Worm (Caenorhabditis elegans): ENCODE data around the gene msp-79.

The msp-79 gene

ce11 chrIV:9761751-9762150, 5.2 kb downstream of the msp-79 start:
- peak; percentile 67 for TF ChIP-seq hlh-30 (tag; optimal IDR thresholded peaks at IDR 0.05; ENCODE audit: insufficient read depth)
- TF ChIP-seq aha-1 (tag): peak; percentile 46
- TF ChIP-seq nhr-237 (tag; optimal IDR thresholded peaks at IDR 0.05): no peak
- no peak for TF ChIP-seq daf-12 (tag; optimal IDR thresholded peaks at IDR 0.05)
- TF ChIP-seq hlh-11 (tag; optimal IDR thresholded peaks at IDR 0.05): peak; percentile 21
- peak; percentile 19 for TF ChIP-seq dve-1 (tag; optimal IDR thresholded peaks at IDR 0.05; ENCODE audit: insufficient read depth)
- peak; percentile 19 for TF ChIP-seq T20F7.1 (GFP tag; optimal IDR thresholded peaks at IDR 0.05)

- TF ChIP-seq nhr-102 (tag; optimal IDR thresholded peaks at IDR 0.05) (no peak), lsy-2 (tag; optimal IDR thresholded peaks at IDR 0.05) (no peak), saeg-2 (GFP tag; IDR thresholded peaks at IDR 0.05) (no peak), daf-16 (GFP tag; optimal IDR thresholded peaks at IDR 0.05) (no peak), daf-16 (tag; optimal IDR thresholded peaks at IDR 0.05) (no peak), lin-15B (tag; optimal IDR thresholded peaks at IDR 0.05) (no peak), unc-62 (GFP tag; optimal IDR thresholded peaks at IDR 0.05 in 1 of 2) (no peak), unc-62 (tag; optimal IDR thresholded peaks at IDR 0.05) (no peak), set-16 (GFP tag; IDR thresholded peaks at IDR 0.05) (no peak), ces-1 (GFP tag; optimal IDR thresholded peaks at IDR 0.05) (no peak), zag-1 (tag; optimal IDR thresholded peaks at IDR 0.05) (no peak), nhr-237 (tag; optimal IDR thresholded peaks at IDR 0.05) (no peak)
These were observed 9.6 kb downstream of the msp-79 start, which contains the start of gene nhr-97 for ce11 chrIV:9757425-9757740. TSS of gene nhr-97 (plus strand) at chrIV:9757641.

ce11 chrIV:9756647-9757424, 10.1 kb downstream of the msp-79 start:
- TF ChIP-seq ceh-28 (tag; optimal IDR thresholded peaks at IDR 0.05) (no peak), F37D6.2 (tag; optimal IDR thresholded peaks at IDR 0.05) (no peak), Y48G9A.11 (GFP tag; IDR thresholded peaks at IDR 0.05) (no peak), hlh-11 (tag; optimal IDR thresholded peaks at IDR 0.05) (peak; percentile 69), lir-3 (tag; optimal IDR thresholded peaks at IDR 0.05) (no peak), R02D3.7 (tag; optimal IDR thresholded peaks at IDR 0.05) (no peak), dmd-8 (GFP tag; IDR thresholded peaks at IDR 0.05) (no peak), ZK546.5 (tag; optimal IDR thresholded peaks at IDR 0.05) (no peak), gei-8 (GFP tag; optimal IDR thresholded peaks at IDR 0.05) (no peak), ceh-62 (tag; optimal IDR thresholded peaks at IDR 0.05) (no peak), hif-1 (tag; optimal IDR thresholded peaks at IDR 0.05) (no peak), mep-1 (tag; optimal IDR thresholded peaks at IDR 0.05) (peak; percentile 39), nhr-42 (GFP tag; IDR thresholded peaks at IDR 0.05) (no peak), nhr-11 (tag; optimal IDR thresholded peaks at IDR 0.05) (no peak), hmg-1.1 (GFP tag; IDR thresholded peaks at IDR 0.05) (0 out of 2 replicates have a peak, but pooled peaks have one; percentile 15), nhr-28 (tag; optimal IDR thresholded peaks at IDR 0.05) (peak; percentile 94), egl-27 (tag; optimal IDR thresholded peaks at IDR 0.05) (no peak), mdt-29 (GFP tag; IDR thresholded peaks at IDR 0.05) (no peak), F10B5.3 (tag; optimal IDR thresholded peaks at IDR 0.05) (no peak), hlh-30 (tag; optimal IDR thresholded peaks at IDR 0.05; ENCODE audit: insufficient read depth) (peak; percentile 73), zag-1 (tag; optimal IDR thresholded peaks at IDR 0.05) (no peak), tra-1 (GFP tag; IDR thresholded peaks at IDR 0.05) (no peak), nhr-41 (GFP tag; IDR thresholded peaks at IDR 0.05) (no peak), arid-1 (GFP tag; conservative IDR thresholded peaks at IDR 0.05) (no peak), ceh-82 (tag; optimal IDR thresholded peaks at IDR 0.05) (no peak), skn-1 (tag; optimal IDR thresholded peaks at IDR 0.05) (no peak), mxl-2 (GFP tag; conservative IDR thresholded peaks at IDR 0.05) (no peak), mes-2 (tag; optimal IDR thresholded peaks at IDR 0.05; ENCODE audit: poor library complexity, severe bottlenecking) (no peak), dve-1 (tag; optimal IDR thresholded peaks at IDR 0.05; ENCODE audit: insufficient read depth) (peak; percentile 89), nhr-10 (tag; optimal IDR thresholded peaks at IDR 0.05) (peak; percentile 10), Y75B8A.6 (GFP tag; IDR thresholded peaks at IDR 0.05) (no peak), dmd-6 (GFP tag; IDR thresholded peaks at IDR 0.05) (peak; percentile 71), lin-1 (GFP tag; IDR thresholded peaks at IDR 0.05) (no peak), ZK337.2 (GFP tag; IDR thresholded peaks at IDR 0.05) (no peak)

All from whole organism, L4 larva.